Worm (Caenorhabditis elegans): ENCODE results near the gene F26F4.2.

- TF ChIP-seq elt-2 (tag; optimal IDR thresholded peaks at IDR 0.05) (no peak), sox-2 (GFP tag; IDR thresholded peaks at IDR 0.05) (no peak), ref-2 (tag; optimal IDR thresholded peaks at IDR 0.05) (no peak), tbx-2 (tag; optimal IDR thresholded peaks at IDR 0.05) (no peak), pha-4 (tag; optimal IDR thresholded peaks at IDR 0.05) (no peak), tbx-7 (tag; optimal IDR thresholded peaks at IDR 0.05) (no peak), ceh-9 (tag; optimal IDR thresholded peaks at IDR 0.05) (no peak), unc-55 (GFP tag; optimal IDR thresholded peaks at IDR 0.05) (no peak)
Observed at ce11 chrIII:4913736-4914135, 2.7 kb downstream of the F26F4.2 start.
